Fruit fly (Drosophila melanogaster) whole organism, embryonic: ENCODE data around the gene Or69a.

ENCODE experiments used
- Ada2b ChIP-seq: fragments of 200-800 bp; sonication (Bioruptor generic); IDR thresholded peaks from 2 replicates; pipeline ENCODE4 v1.3.6; 2022; ENCODE audit warnings: missing biosample characterization, missing genetic modification characterization
- BtbVII ChIP-seq: fragments of 200-800 bp; sonication (Bioruptor generic); optimal IDR thresholded peaks from 3 replicates; lab custom pipeline; 2017; ENCODE audit warnings: missing biosample characterization, mild to moderate bottlenecking, missing genetic modification characterization
- C15 ChIP-seq: fragments of 200-800 bp; sonication (Bioruptor generic); IDR thresholded peaks from 3 replicates; pipeline ENCODE4 v1.3.6; 2022; ENCODE audit warnings: missing biosample characterization, missing genetic modification characterization
- CG10209 ChIP-seq: fragments of 200-800 bp; sonication (Bioruptor generic); optimal IDR thresholded peaks from 3 replicates; lab custom pipeline; 2017; ENCODE audit warnings: missing biosample characterization, mild to moderate bottlenecking, missing genetic modification characterization, missing genetic modification reagents
- CG10267 ChIP-seq: fragments of 200-800 bp; sonication (Bioruptor generic); optimal IDR thresholded peaks from 2 replicates; lab custom pipeline; 2018; ENCODE audit warnings: missing biosample characterization, mild to moderate bottlenecking, missing genetic modification characterization, moderate library complexity
- CG10366 ChIP-seq: fragments of 200-800 bp; sonication (Bioruptor generic); IDR thresholded peaks from 2 replicates; pipeline ENCODE4 v1.3.6; 2022; ENCODE audit warnings: missing biosample characterization, missing genetic modification characterization
- CG12769 ChIP-seq: fragments of 200-800 bp; sonication (Bioruptor generic); optimal IDR thresholded peaks from 2 replicates; lab custom pipeline; 2019; ENCODE audit warnings: missing biosample characterization, mild to moderate bottlenecking, missing genetic modification characterization, moderate library complexity
- CG1792 ChIP-seq: fragments of 200-800 bp; sonication (Bioruptor generic); optimal IDR thresholded peaks from 2 replicates; lab custom pipeline; 2016; ENCODE audit warnings: missing biosample characterization, missing genetic modification characterization
- CG18476 ChIP-seq: fragments of 200-800 bp; sonication (Bioruptor generic); optimal IDR thresholded peaks from 2 replicates; lab custom pipeline; 2016; ENCODE audit warnings: missing biosample characterization, mild to moderate bottlenecking, missing genetic modification characterization
- CG2120 ChIP-seq: fragments of 200-800 bp; sonication (Bioruptor generic); optimal IDR thresholded peaks from 3 replicates; lab custom pipeline; 2016; ENCODE audit warnings: missing biosample characterization, missing genetic modification characterization
- CG32532 ChIP-seq: fragments of 200-800 bp; sonication (Bioruptor generic); IDR thresholded peaks from 2 replicates; pipeline ENCODE4 v1.3.6; 2022; ENCODE audit warnings: missing biosample characterization, missing genetic modification characterization
- CG32772 ChIP-seq: fragments of 200-800 bp; sonication (Bioruptor generic); IDR thresholded peaks from 2 replicates; pipeline ENCODE4 v1.3.6; 2022; ENCODE audit warnings: missing biosample characterization, missing genetic modification characterization
- CG34376 ChIP-seq: fragments of 200-800 bp; sonication (Bioruptor generic); optimal IDR thresholded peaks from 2 replicates; lab custom pipeline; 2018; ENCODE audit warnings: missing biosample characterization, mild to moderate bottlenecking, missing genetic modification characterization
- CG4820 ChIP-seq: fragments of 200-800 bp; sonication (Bioruptor generic); optimal IDR thresholded peaks from 3 replicates; lab custom pipeline; 2016; ENCODE audit warnings: missing biosample characterization, missing genetic modification characterization
- CG7963 ChIP-seq: fragments of 200-800 bp; sonication (Bioruptor generic); IDR thresholded peaks from 3 replicates; pipeline ENCODE4 v1.3.6; 2022; ENCODE audit warnings: missing biosample characterization, missing genetic modification characterization; ENCODE audit not compliant: partially characterized antibody
- CG8359 ChIP-seq: fragments of 200-800 bp; sonication (Bioruptor generic); optimal IDR thresholded peaks from 2 replicates; lab custom pipeline; 2017; ENCODE audit warnings: missing biosample characterization, mild to moderate bottlenecking, missing genetic modification characterization, borderline replicate concordance
- CG8765 ChIP-seq: fragments of 200-800 bp; sonication (Bioruptor generic); IDR thresholded peaks from 2 replicates; pipeline ENCODE4 v1.3.6; 2022; ENCODE audit warnings: missing biosample characterization, missing genetic modification characterization
- CG9609 ChIP-seq: fragments of 200-800 bp; sonication (Bioruptor generic); optimal IDR thresholded peaks from 3 replicates; lab custom pipeline; 2016; ENCODE audit warnings: missing biosample characterization, missing genetic modification characterization
- CG9727 ChIP-seq: fragments of 200-800 bp; sonication (Bioruptor generic); optimal IDR thresholded peaks from 3 replicates; lab custom pipeline; 2017; ENCODE audit warnings: missing biosample characterization, mild to moderate bottlenecking, missing genetic modification characterization
- Camta ChIP-seq: fragments of 200-800 bp; sonication (Bioruptor generic); optimal IDR thresholded peaks from 2 replicates; lab custom pipeline; 2016; ENCODE audit warnings: missing biosample characterization, missing genetic modification characterization
- D ChIP-seq, 2 experiments: fragments of 200-800 bp in 1 of 2; fragments of >200 bp in 1 of 2; sonication (Bioruptor generic) in 1 of 2; optimal IDR thresholded peaks; 2 replicates in 1 of 2; 3 replicates in 1 of 2; lab custom pipeline; 2017; ENCODE audit warnings: mild to moderate bottlenecking in 1 of 2, missing biosample characterization in 1 of 2, missing genetic modification characterization in 1 of 2, missing genetic modification reagents in 1 of 2
- Dll ChIP-seq: fragments of 200-800 bp; sonication (Bioruptor generic); IDR thresholded peaks from 4 replicates; pipeline ENCODE4 v1.3.6; 2022; ENCODE audit warnings: missing biosample characterization, missing genetic modification characterization; ENCODE audit not compliant: partially characterized antibody
- Ets97D ChIP-seq: fragments of 200-800 bp; sonication (Bioruptor generic); optimal IDR thresholded peaks from 3 replicates; lab custom pipeline; 2016; ENCODE audit warnings: missing biosample characterization, missing genetic modification characterization
- Fer3 ChIP-seq: fragments of 200-800 bp; sonication (Bioruptor generic); optimal IDR thresholded peaks from 2 replicates; lab custom pipeline; 2018; ENCODE audit warnings: missing biosample characterization, mild to moderate bottlenecking, missing genetic modification characterization, moderate library complexity
- HLH3B ChIP-seq: fragments of 200-800 bp; sonication (Bioruptor generic); IDR thresholded peaks from 2 replicates; pipeline ENCODE4 v1.3.6; 2022; ENCODE audit warnings: missing biosample characterization, missing genetic modification characterization
- Jarid2 ChIP-seq: fragments of 200-800 bp; sonication (Bioruptor generic); optimal IDR thresholded peaks from 3 replicates; lab custom pipeline; 2017; ENCODE audit warnings: mild to moderate bottlenecking, missing biosample characterization, missing genetic modification reagents, missing genetic modification characterization
- MESR4 ChIP-seq: fragments of 200-800 bp; sonication (Bioruptor generic); optimal IDR thresholded peaks from 2 replicates; lab custom pipeline; 2018; ENCODE audit warnings: missing biosample characterization, mild to moderate bottlenecking, missing genetic modification characterization, moderate library complexity
- Meics ChIP-seq: fragments of 200-800 bp; sonication (Bioruptor generic); optimal IDR thresholded peaks from 2 replicates; lab custom pipeline; 2017; ENCODE audit warnings: missing biosample characterization, mild to moderate bottlenecking, missing genetic modification characterization
- NC2β ChIP-seq: fragments of 200-800 bp; sonication (Bioruptor generic); optimal IDR thresholded peaks from 2 replicates; lab custom pipeline; 2016; ENCODE audit warnings: missing biosample characterization, missing genetic modification characterization
- Oli ChIP-seq: fragments of 200-800 bp; sonication (Bioruptor generic); optimal IDR thresholded peaks from 2 replicates; lab custom pipeline; 2018; ENCODE audit warnings: missing biosample characterization, mild to moderate bottlenecking, missing genetic modification characterization, moderate library complexity
- Sox102F ChIP-seq: fragments of 200-800 bp; sonication (Bioruptor generic); optimal IDR thresholded peaks from 2 replicates; lab custom pipeline; 2018; ENCODE audit warnings: missing biosample characterization, mild to moderate bottlenecking, missing genetic modification characterization, moderate library complexity
- Xbp1 ChIP-seq: fragments of 200-800 bp; sonication (Bioruptor generic); optimal IDR thresholded peaks from 3 replicates; lab custom pipeline; 2016; ENCODE audit warnings: missing biosample characterization, mild to moderate bottlenecking, missing genetic modification characterization
- bcd ChIP-seq: fragments of 200-800 bp; sonication (Bioruptor generic); optimal IDR thresholded peaks from 2 replicates; lab custom pipeline; 2017; ENCODE audit warnings: missing biosample characterization, mild to moderate bottlenecking, missing genetic modification characterization
- chif ChIP-seq, 2 experiments: fragments of 200-800 bp; sonication (Bioruptor generic); optimal IDR thresholded peaks; 3 replicates each; lab custom pipeline; 2016; ENCODE audit warnings: missing biosample characterization in 2 of 2, missing genetic modification characterization in 2 of 2
- chn ChIP-seq: fragments of 200-800 bp; sonication (Bioruptor generic); optimal IDR thresholded peaks from 2 replicates; lab custom pipeline; 2016; ENCODE audit warnings: missing biosample characterization, missing genetic modification characterization
- dan ChIP-seq: fragments of 200-800 bp; sonication (Bioruptor generic); IDR thresholded peaks from 2 replicates; pipeline ENCODE4 v1.3.6; 2022; ENCODE audit warnings: missing biosample characterization, missing genetic modification characterization
- dm ChIP-seq: fragments of 200-800 bp; sonication (Bioruptor generic); optimal IDR thresholded peaks from 3 replicates; lab custom pipeline; 2016; ENCODE audit warnings: missing biosample characterization, missing genetic modification characterization
- emc ChIP-seq: fragments of 200-800 bp; sonication (Bioruptor generic); optimal IDR thresholded peaks from 2 replicates; lab custom pipeline; 2016; ENCODE audit warnings: missing biosample characterization, missing genetic modification characterization
- her ChIP-seq: fragments of 200-800 bp; sonication (Bioruptor generic); optimal IDR thresholded peaks from 2 replicates; lab custom pipeline; 2016; ENCODE audit warnings: missing biosample characterization, missing genetic modification characterization
- ind ChIP-seq: fragments of 200-800 bp; sonication (Bioruptor generic); optimal IDR thresholded peaks from 3 replicates; lab custom pipeline; 2016; ENCODE audit warnings: missing biosample characterization, missing genetic modification characterization
- oc ChIP-seq: fragments of 200-800 bp; sonication (Bioruptor generic); optimal IDR thresholded peaks from 2 replicates; lab custom pipeline; 2018; ENCODE audit warnings: missing biosample characterization, mild to moderate bottlenecking, missing genetic modification characterization, moderate library complexity
- pros ChIP-seq: fragments of 200-800 bp; sonication (Bioruptor generic); optimal IDR thresholded peaks from 3 replicates; lab custom pipeline; 2019; ENCODE audit warnings: missing biosample characterization, mild to moderate bottlenecking, missing genetic modification characterization, moderate library complexity
- pum ChIP-seq: fragments of 200-800 bp; sonication (Bioruptor generic); optimal IDR thresholded peaks from 2 replicates; lab custom pipeline; 2016; ENCODE audit warnings: missing biosample characterization, missing genetic modification characterization
- pzg ChIP-seq: fragments of 200-800 bp; sonication (Bioruptor generic); optimal IDR thresholded peaks from 3 replicates; lab custom pipeline; 2018; ENCODE audit warnings: missing biosample characterization, mild to moderate bottlenecking, missing genetic modification characterization, moderate library complexity
- repo ChIP-seq: fragments of 200-800 bp; sonication (Bioruptor generic); optimal IDR thresholded peaks from 2 replicates; lab custom pipeline; 2016; ENCODE audit warnings: missing biosample characterization, missing genetic modification characterization
- slp2 ChIP-seq: fragments of 200-800 bp; sonication (Bioruptor generic); optimal IDR thresholded peaks from 2 replicates; lab custom pipeline; 2016; ENCODE audit warnings: missing biosample characterization, missing genetic modification characterization
- sr ChIP-seq: fragments of 200-800 bp; sonication (Bioruptor generic); IDR thresholded peaks from 3 replicates; pipeline ENCODE4 v1.3.6; 2022; ENCODE audit warnings: missing biosample characterization, missing genetic modification characterization
- tup ChIP-seq: fragments of 200-800 bp; sonication (Bioruptor generic); optimal IDR thresholded peaks from 2 replicates; lab custom pipeline; 2016; ENCODE audit warnings: missing biosample characterization, mild to moderate bottlenecking, missing genetic modification characterization, moderate library complexity
- unc-4 ChIP-seq: fragments of 200-800 bp; sonication (Bioruptor generic); IDR thresholded peaks from 2 replicates; pipeline ENCODE4 v1.3.6; 2022; ENCODE audit warnings: missing biosample characterization, missing genetic modification characterization; ENCODE audit not compliant: partially characterized antibody
- zf30C ChIP-seq: fragments of 200-800 bp; sonication (Bioruptor generic); optimal IDR thresholded peaks from 3 replicates; lab custom pipeline; 2018; ENCODE audit warnings: missing biosample characterization, mild to moderate bottlenecking, missing genetic modification characterization

Or69a gene

dm6 chr3L:13006490-13006889 lies 39.0 kb upstream of the Or69a start, which contains the start of gene CG11263 (continued):
- TF ChIP-seq Xbp1, result peak; percentile 73
- TF ChIP-seq Jarid2, result no peak
- TF ChIP-seq her (GFP tag; lab: Kevin White, UChicago), result peak; percentile 53
- TF ChIP-seq CG32772 (GFP tag; lab: Robert Waterston, UW), result peak; percentile 29; the same call in 1 of the 2 replicates
- TF ChIP-seq C15 (GFP tag; lab: Robert Waterston, UW), result no peak
- TF ChIP-seq chif (GFP tag; optimal IDR thresholded peaks at IDR 0.05; lab: Kevin White, UChicago), result peak; percentile 47 to 49
- peak; percentile 19 for TF ChIP-seq CG10209
- TF ChIP-seq D (optimal IDR thresholded peaks at IDR 0.05; lab: Kevin White, UChicago), result no peak
- TF ChIP-seq D (GFP tag; optimal IDR thresholded peaks at IDR 0.05; lab: Kevin White, UChicago), result peak; percentile 24
- peak; percentile 46 for TF ChIP-seq NC2β (GFP tag; lab: Kevin White, UChicago)
- peak; percentile 23; the same call in 1 of the 2 replicates for TF ChIP-seq Ada2b (GFP tag; lab: Robert Waterston, UW)
- peak; percentile 90 for TF ChIP-seq zf30C (GFP tag; lab: Kevin White, UChicago)
- no peak for TF ChIP-seq tup (GFP tag; lab: Kevin White, UChicago)
- TF ChIP-seq CG10366, result peak; percentile 18; the same call in 1 of the 2 replicates
- peak; percentile 60 for TF ChIP-seq CG32532 (GFP tag; lab: Robert Waterston, UW)
- TF ChIP-seq CG12769 (tag; lab: Kevin White, UChicago), result peak; percentile 4
- TF ChIP-seq HLH3B (GFP tag; lab: Robert Waterston, UW), result no peak
- peak; percentile 62 for TF ChIP-seq slp2
- no peak for TF ChIP-seq oc (tag; lab: Kevin White, UChicago)
- peak; percentile 86 for TF ChIP-seq Dll (GFP tag; lab: Robert Waterston, UW)
- TF ChIP-seq CG9609 (GFP tag; lab: Kevin White, UChicago), result peak; percentile 18
- no peak for TF ChIP-seq sr (GFP tag; lab: Robert Waterston, UW)
- peak; percentile 39 for TF ChIP-seq CG9727
- TF ChIP-seq emc, result no peak
- TF ChIP-seq CG8765, result no peak
- peak; percentile 84 for TF ChIP-seq Ets97D (GFP tag; lab: Kevin White, UChicago)
- TF ChIP-seq CG34376 (GFP tag; lab: Kevin White, UChicago), result peak; percentile 12
- peak; percentile 53 for TF ChIP-seq chn (GFP tag; lab: Kevin White, UChicago)
- peak; percentile 43 for TF ChIP-seq ind (GFP tag; lab: Kevin White, UChicago)
- peak; percentile 46 for TF ChIP-seq CG10267 (tag; lab: Kevin White, UChicago)
- no peak for TF ChIP-seq pros (GFP tag; lab: Kevin White, UChicago)
- TF ChIP-seq MESR4 (GFP tag; lab: Kevin White, UChicago), result no peak
- TF ChIP-seq CG7963, result peak; percentile 93
- TF ChIP-seq Camta, result peak; percentile 33
- TF ChIP-seq Sox102F (GFP tag; lab: Kevin White, UChicago), result peak; percentile 46
- TF ChIP-seq repo (GFP tag; lab: Kevin White, UChicago), result peak; percentile 7
- peak; percentile 35 for TF ChIP-seq Meics
- peak; percentile 84 for TF ChIP-seq pzg (GFP tag; lab: Kevin White, UChicago)
- TF ChIP-seq Oli (tag; lab: Kevin White, UChicago), result peak; percentile 20
- peak; percentile 29 for TF ChIP-seq CG18476
- TF ChIP-seq CG2120 (GFP tag; lab: Kevin White, UChicago), result peak; percentile 74
- TF ChIP-seq unc-4, result peak; percentile 81
- no peak for TF ChIP-seq dan (GFP tag; lab: Robert Waterston, UW)
- peak; percentile 17 for TF ChIP-seq Fer3 (tag; lab: Kevin White, UChicago)
- TF ChIP-seq CG4820 (GFP tag; lab: Kevin White, UChicago), result peak; percentile 43
- TF ChIP-seq bcd (GFP tag; lab: Kevin White, UChicago), result peak; percentile 39
- peak; percentile 38 for TF ChIP-seq CG1792 (GFP tag; lab: Kevin White, UChicago)
- TF ChIP-seq BtbVII (GFP tag; lab: Kevin White, UChicago), result no peak
- peak; percentile 24 for TF ChIP-seq pum (GFP tag; lab: Kevin White, UChicago)
- peak; percentile 54 for TF ChIP-seq dm (GFP tag; lab: Kevin White, UChicago)
- no peak for TF ChIP-seq CG8359 (GFP tag; lab: Kevin White, UChicago)
